Fruit fly (Drosophila melanogaster): ENCODE results near the gene CG3769.

Gene CG3769

dm6 chr2L:9416244-9416758 lies 18.9 kb upstream of the CG3769 start, which contains the start of gene Mco1:
Mco1 (plus strand) TSS chr2L:9416588.
- no peak for TF ChIP-seq hkb (optimal IDR thresholded peaks at IDR 0.05)
- no peak for TF ChIP-seq hkb (GFP tag; IDR thresholded peaks at IDR 0.05)
- TF ChIP-seq kni (GFP tag; optimal IDR thresholded peaks at IDR 0.05): no peak
- no peak for TF ChIP-seq abd-A (tag; optimal IDR thresholded peaks at IDR 0.05)
- TF ChIP-seq Deaf1 (tag; optimal IDR thresholded peaks at IDR 0.05): peak; percentile 90
- peak; percentile 9 for TF ChIP-seq Jarid2 (GFP tag; optimal IDR thresholded peaks at IDR 0.05)
- TF ChIP-seq ci (GFP tag; IDR thresholded peaks at IDR 0.05): 0 out of 3 replicates have a peak, but pooled peaks have one; percentile 17
- TF ChIP-seq Trl (optimal IDR thresholded peaks at IDR 0.05): peak; percentile 51 to 54
- no peak for TF ChIP-seq Trl (GFP tag; optimal IDR thresholded peaks at IDR 0.05)
- no peak for TF ChIP-seq pnt (GFP tag; optimal IDR thresholded peaks at IDR 0.05)
- TF ChIP-seq Bgb (GFP tag; IDR thresholded peaks at IDR 0.05; ENCODE audit: partially characterized antibody): 0 out of 2 replicates have a peak, but pooled peaks have one; percentile 24
- 0 out of 2 replicates have a peak, but pooled peaks have one; percentile 11 for TF ChIP-seq ato (GFP tag; IDR thresholded peaks at IDR 0.05; ENCODE audit: partially characterized antibody)
- TF ChIP-seq pum (GFP tag; optimal IDR thresholded peaks at IDR 0.05): no peak
- no peak for TF ChIP-seq CG3407 (GFP tag; optimal IDR thresholded peaks at IDR 0.05)
- peak; percentile 65 for TF ChIP-seq mirr (GFP tag; optimal IDR thresholded peaks at IDR 0.05)
- peak; percentile 79 for TF ChIP-seq CG3163 (GFP tag; optimal IDR thresholded peaks at IDR 0.05)
- 0 out of 3 replicates have a peak, but pooled peaks have one; percentile 6 for TF ChIP-seq otp (GFP tag; IDR thresholded peaks at IDR 0.05)
- no peak for TF ChIP-seq tin (GFP tag; optimal IDR thresholded peaks at IDR 0.05)
- TF ChIP-seq Hr39 (optimal IDR thresholded peaks at IDR 0.05): no peak
- no peak for TF ChIP-seq Side (GFP tag; optimal IDR thresholded peaks at IDR 0.05)
- no peak for TF ChIP-seq CG9609 (GFP tag; optimal IDR thresholded peaks at IDR 0.05)
- TF ChIP-seq sob (GFP tag; IDR thresholded peaks at IDR 0.05): 0 out of 2 replicates have a peak, but pooled peaks have one; percentile 9
- TF ChIP-seq h (optimal IDR thresholded peaks at IDR 0.05): no peak
- TF ChIP-seq grau (tag; optimal IDR thresholded peaks at IDR 0.05): no peak
- peak in 1 of 2 experiments; percentile 20 for TF ChIP-seq Eip74EF (GFP tag; optimal IDR thresholded peaks at IDR 0.05)

dm6 chr2L:9420660-9421059 lies 14.5 kb upstream of the CG3769 start:
- TF ChIP-seq gem (tag; optimal IDR thresholded peaks at IDR 0.05): no peak
- no peak for TF ChIP-seq CG18476 (GFP tag; optimal IDR thresholded peaks at IDR 0.05)
- no peak for TF ChIP-seq nerfin-1 (tag; optimal IDR thresholded peaks at IDR 0.05)
- no peak for TF ChIP-seq HLH3B (GFP tag; IDR thresholded peaks at IDR 0.05)
- no peak for TF ChIP-seq Scr (GFP tag; IDR thresholded peaks at IDR 0.05; ENCODE audit: partially characterized antibody)
- no peak for TF ChIP-seq ab (GFP tag; optimal IDR thresholded peaks at IDR 0.05)
- peak; percentile 91 for TF ChIP-seq CG6654 (GFP tag; optimal IDR thresholded peaks at IDR 0.05)
- TF ChIP-seq CG13894 (tag; optimal IDR thresholded peaks at IDR 0.05): no peak
- no peak for TF ChIP-seq Bdp1 (GFP tag; optimal IDR thresholded peaks at IDR 0.05)
- no peak for TF ChIP-seq MESR4 (GFP tag; optimal IDR thresholded peaks at IDR 0.05)
- TF ChIP-seq NC2β (GFP tag; optimal IDR thresholded peaks at IDR 0.05): no peak
- TF ChIP-seq CG33213 (GFP tag; optimal IDR thresholded peaks at IDR 0.05): no peak
- peak; percentile 4 for TF ChIP-seq cad (GFP tag; optimal IDR thresholded peaks at IDR 0.05)
- TF ChIP-seq sens-2 (GFP tag; IDR thresholded peaks at IDR 0.05): no peak
- no peak for TF ChIP-seq Dip3 (GFP tag; optimal IDR thresholded peaks at IDR 0.05)
- TF ChIP-seq CG11085 (GFP tag; IDR thresholded peaks at IDR 0.05): no peak
- TF ChIP-seq ara (GFP tag; IDR thresholded peaks at IDR 0.05): no peak
- no peak for TF ChIP-seq danr (GFP tag; IDR thresholded peaks at IDR 0.05)
- TF ChIP-seq ssp (GFP tag; IDR thresholded peaks at IDR 0.05): no peak
- TF ChIP-seq HLHmδ (GFP tag; optimal IDR thresholded peaks at IDR 0.05): no peak
- TF ChIP-seq sug (tag; optimal IDR thresholded peaks at IDR 0.05): no peak
- no peak for TF ChIP-seq shn (GFP tag; optimal IDR thresholded peaks at IDR 0.05)
- no peak for TF ChIP-seq CG13123 (GFP tag; optimal IDR thresholded peaks at IDR 0.05)
- TF ChIP-seq sqz (GFP tag; optimal IDR thresholded peaks at IDR 0.05): no peak
- peak; percentile 20 for TF ChIP-seq oc (tag; optimal IDR thresholded peaks at IDR 0.05)
- TF ChIP-seq CG1603 (tag; optimal IDR thresholded peaks at IDR 0.05): no peak
- TF ChIP-seq stwl (tag; optimal IDR thresholded peaks at IDR 0.05): peak; percentile 39
- no peak for TF ChIP-seq Ptx1 (GFP tag; IDR thresholded peaks at IDR 0.05)
